Worm (Caenorhabditis elegans): ENCODE data around the gene srd-5.

srd-5 gene

DNA sequence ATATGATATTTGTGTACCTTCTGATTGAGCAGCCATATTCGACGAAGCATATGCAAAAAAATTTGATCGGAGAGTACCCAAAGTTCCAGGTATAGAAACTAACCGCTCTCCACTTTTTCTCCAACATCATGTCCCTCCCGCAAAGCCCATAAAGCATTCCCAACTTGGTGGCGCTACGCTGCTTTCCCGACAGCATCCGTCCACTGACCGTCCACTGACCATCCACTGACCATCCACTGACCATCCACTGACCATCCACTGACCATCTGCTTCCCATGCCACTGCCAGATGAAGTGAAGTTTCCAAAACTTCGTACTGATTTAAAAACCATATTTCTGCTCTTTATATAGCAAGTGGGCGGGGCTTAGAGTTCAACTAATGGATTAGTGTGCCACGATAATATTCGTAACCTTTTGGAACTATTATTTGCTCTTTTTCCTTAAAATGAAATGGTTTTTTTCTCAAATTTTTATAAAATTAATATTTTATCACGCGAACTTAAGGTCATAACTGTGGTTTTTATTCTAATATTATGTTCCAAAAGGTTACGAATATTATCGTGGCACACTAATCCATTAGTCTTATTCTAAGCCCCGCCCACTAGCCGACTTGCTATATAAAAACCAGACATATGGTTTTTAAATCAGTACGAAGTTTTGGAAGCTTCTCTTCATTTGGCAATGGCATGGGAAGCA lies 16.2 kb upstream of the srd-5 start, which contains the start of gene C55C3.8:
C55C3.8 (plus strand) TSS at position 645 of the 695 bp plus-strand sequence.
- TF ChIP-seq med-1 (GFP tag; optimal IDR thresholded peaks at IDR 0.05; ENCODE audit: insufficient read depth) = no peak
- no peak for TF ChIP-seq cog-1 (tag; optimal IDR thresholded peaks at IDR 0.05)
- no peak for TF ChIP-seq flt-1 (GFP tag; IDR thresholded peaks at IDR 0.05)
- no peak for TF ChIP-seq ztf-23 (GFP tag; IDR thresholded peaks at IDR 0.05)

DNA sequence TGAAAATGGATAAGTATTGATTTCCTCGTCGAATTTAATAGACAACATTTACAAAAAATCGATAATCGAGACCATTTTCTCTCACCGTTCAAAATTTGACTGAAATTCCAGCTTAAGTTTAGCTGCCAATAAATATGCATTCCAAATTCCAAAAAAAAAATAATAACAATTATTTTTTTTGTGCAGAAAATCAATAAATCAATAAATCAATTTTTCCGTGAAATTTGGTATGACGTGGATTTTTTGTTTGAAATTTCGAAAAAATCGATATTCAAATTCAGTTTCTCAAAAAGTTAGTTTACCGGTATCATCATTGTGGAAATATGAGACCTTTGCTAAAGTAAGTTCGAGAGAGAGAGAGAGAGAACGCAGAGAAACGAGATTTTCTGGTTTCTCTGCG lies 10.7 kb upstream of the srd-5 start, which contains the start of gene C55C3.3:
C55C3.3 (plus strand) TSS at position 274 of the 400 bp plus-strand sequence.
- TF ChIP-seq ztf-29 (GFP tag; IDR thresholded peaks at IDR 0.05) = no peak
- peak; percentile 45; the same call in 1 of the 2 replicates for TF ChIP-seq T22C8.4 (GFP tag; IDR thresholded peaks at IDR 0.05)

DNA sequence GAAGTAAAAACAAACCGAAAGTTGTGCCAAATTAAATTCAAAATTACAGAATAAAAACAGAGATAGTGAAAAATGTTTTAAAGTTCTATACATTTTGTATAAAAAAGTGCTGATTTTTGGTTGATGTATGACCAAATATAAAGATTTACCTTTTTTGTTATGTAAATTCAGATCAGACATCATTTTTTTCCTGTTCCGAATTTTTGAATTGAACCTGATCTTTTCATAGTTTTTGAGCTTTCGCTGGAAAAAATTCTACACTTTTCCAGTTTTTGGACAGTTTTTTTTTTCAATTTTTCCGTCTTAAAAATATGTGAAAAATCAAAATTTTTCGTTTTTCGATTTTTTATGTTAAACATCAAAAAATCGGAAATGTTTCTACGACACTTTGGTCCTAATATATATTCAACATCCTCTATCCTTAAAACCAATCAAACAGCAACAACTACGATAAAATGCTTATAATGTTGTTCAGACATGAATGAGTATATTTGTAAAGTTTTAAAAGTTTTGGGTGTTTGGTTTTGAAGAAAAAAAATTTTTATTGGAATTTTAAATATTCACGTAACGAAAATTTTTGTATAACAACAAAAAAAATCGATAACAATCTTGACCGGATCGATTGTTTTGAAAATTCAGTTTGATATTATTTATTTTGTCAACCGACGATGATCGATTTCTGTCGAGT lies 8.4 kb upstream of the srd-5 start, which contains the start of the genes C55C3.7 and C55C3.6:
C55C3.7 (minus strand) TSS at position 101 of the 688 bp plus-strand sequence.
C55C3.6 (plus strand) TSS at position 638 of the 688 bp plus-strand sequence.
- TF ChIP-seq flt-1 (GFP tag; IDR thresholded peaks at IDR 0.05) (no peak), klf-2 (GFP tag; conservative IDR thresholded peaks at IDR 0.05) (no peak), cog-1 (tag; optimal IDR thresholded peaks at IDR 0.05) (no peak), med-1 (GFP tag; optimal IDR thresholded peaks at IDR 0.05; ENCODE audit: insufficient read depth) (no peak), ref-1 (GFP tag; conservative IDR thresholded peaks at IDR 0.05) (no peak), ztf-23 (GFP tag; IDR thresholded peaks at IDR 0.05) (no peak), ztf-29 (GFP tag; IDR thresholded peaks at IDR 0.05) (no peak), tab-1 (GFP tag; IDR thresholded peaks at IDR 0.05) (no peak), T22C8.4 (GFP tag; IDR thresholded peaks at IDR 0.05) (no peak)

DNA sequence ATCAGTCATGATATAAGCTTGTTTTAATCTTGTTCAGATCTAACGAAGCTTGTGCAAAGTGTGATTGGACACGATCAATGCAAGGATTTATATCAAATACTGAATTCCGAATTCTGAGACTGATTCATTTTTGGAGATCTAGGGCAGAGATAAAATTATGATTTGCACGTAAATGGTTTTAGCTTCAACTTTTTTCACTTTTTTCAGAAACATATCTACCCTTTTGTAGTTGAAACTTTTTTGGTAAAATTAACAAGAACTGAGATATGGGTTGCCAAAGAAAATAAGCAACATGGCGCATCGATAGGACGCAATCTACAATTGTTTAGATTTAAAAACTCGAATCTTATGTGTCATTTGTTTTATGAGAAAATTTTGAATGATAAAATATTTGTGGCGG lies 3.7 kb upstream of the srd-5 start, which contains the start of gene C55C3.4:
C55C3.4 (minus strand) TSS at position 101 of the 400 bp plus-strand sequence.
- no peak for TF ChIP-seq flt-1 (GFP tag; IDR thresholded peaks at IDR 0.05)
- no peak for TF ChIP-seq klf-2 (GFP tag; conservative IDR thresholded peaks at IDR 0.05)
- TF ChIP-seq tab-1 (GFP tag; IDR thresholded peaks at IDR 0.05) = no peak
- TF ChIP-seq T22C8.4 (GFP tag; IDR thresholded peaks at IDR 0.05) = no peak
- no peak for TF ChIP-seq med-1 (GFP tag; optimal IDR thresholded peaks at IDR 0.05; ENCODE audit: insufficient read depth)
- no peak for TF ChIP-seq ztf-29 (GFP tag; IDR thresholded peaks at IDR 0.05)
- TF ChIP-seq ref-1 (GFP tag; conservative IDR thresholded peaks at IDR 0.05) = no peak

DNA sequence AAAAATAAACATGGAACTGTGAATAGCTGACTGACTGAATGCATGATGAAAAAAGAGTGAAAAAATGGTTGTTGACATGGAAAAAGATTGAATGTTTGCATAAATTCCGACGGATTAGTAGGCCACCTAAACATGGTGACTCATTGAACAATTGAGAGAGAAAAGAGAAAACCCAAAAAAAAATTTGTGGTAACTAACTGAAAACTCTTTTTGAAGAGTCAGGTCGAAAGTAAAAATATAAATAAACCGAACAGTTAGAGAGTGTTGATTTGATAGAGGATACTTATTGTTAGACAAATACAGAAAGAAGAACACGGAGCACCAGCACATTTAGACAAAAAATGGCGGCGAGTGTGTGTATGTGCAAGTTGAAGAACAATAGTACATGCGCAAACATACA lies 3.0 kb downstream of the srd-5 start:
- TF ChIP-seq ztf-29 (GFP tag; IDR thresholded peaks at IDR 0.05) (no peak), ref-1 (GFP tag; conservative IDR thresholded peaks at IDR 0.05) (no peak), T22C8.4 (GFP tag; IDR thresholded peaks at IDR 0.05) (no peak), cog-1 (tag; optimal IDR thresholded peaks at IDR 0.05) (no peak), flt-1 (GFP tag; IDR thresholded peaks at IDR 0.05) (no peak), ztf-23 (GFP tag; IDR thresholded peaks at IDR 0.05) (no peak), klf-2 (GFP tag; conservative IDR thresholded peaks at IDR 0.05) (no peak), tab-1 (GFP tag; IDR thresholded peaks at IDR 0.05) (no peak), med-1 (GFP tag; optimal IDR thresholded peaks at IDR 0.05; ENCODE audit: insufficient read depth) (no peak)

DNA sequence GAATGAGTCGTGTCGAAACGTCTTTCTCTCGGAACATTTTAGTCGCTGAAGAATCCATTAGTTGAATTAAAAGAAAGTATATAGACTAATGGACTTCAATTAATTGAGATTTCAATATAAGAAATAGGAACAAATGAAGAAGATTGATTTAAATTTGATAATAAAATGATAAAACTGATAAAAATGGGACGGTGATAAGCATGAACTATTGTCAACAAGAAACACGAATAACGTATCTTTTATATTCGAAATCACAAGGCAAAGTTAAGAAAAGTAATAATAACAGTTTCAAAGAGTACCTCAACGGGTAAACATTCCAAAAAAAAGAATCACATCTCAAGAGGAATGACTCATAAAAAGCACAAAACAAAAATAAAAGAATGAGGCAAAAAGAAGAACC lies 4.9 kb downstream of the srd-5 start, which contains the start of gene T19E7.6:
T19E7.6 (minus strand) TSS at position 45 of the 400 bp plus-strand sequence.
- TF ChIP-seq med-1 (GFP tag; optimal IDR thresholded peaks at IDR 0.05; ENCODE audit: insufficient read depth) (no peak), T22C8.4 (GFP tag; IDR thresholded peaks at IDR 0.05) (no peak), ztf-23 (GFP tag; IDR thresholded peaks at IDR 0.05) (no peak)

DNA sequence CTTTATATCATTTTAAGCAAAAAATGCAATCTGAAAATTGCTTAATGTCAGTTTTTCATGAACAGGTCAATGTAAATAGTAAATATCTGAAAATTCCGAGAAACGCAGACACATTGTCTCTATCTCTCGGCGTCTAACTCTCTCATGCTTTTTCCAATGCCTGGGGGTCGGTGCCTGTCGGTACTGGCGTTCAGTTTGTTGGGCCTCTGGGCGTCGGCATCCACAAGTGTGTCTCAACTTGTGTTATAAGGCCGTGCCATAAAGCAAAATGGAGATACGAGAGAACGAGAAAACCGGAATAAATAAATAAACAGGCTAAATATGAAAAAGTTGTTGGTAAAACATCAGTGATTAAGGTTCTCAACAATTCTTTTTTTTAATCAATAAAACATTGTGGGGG lies 7.1 kb downstream of the srd-5 start:
- TF ChIP-seq ztf-23 (GFP tag; IDR thresholded peaks at IDR 0.05) (no peak), tab-1 (GFP tag; IDR thresholded peaks at IDR 0.05) (no peak), T22C8.4 (GFP tag; IDR thresholded peaks at IDR 0.05) (no peak), med-1 (GFP tag; optimal IDR thresholded peaks at IDR 0.05; ENCODE audit: insufficient read depth) (no peak), cog-1 (tag; optimal IDR thresholded peaks at IDR 0.05) (no peak), klf-2 (GFP tag; conservative IDR thresholded peaks at IDR 0.05) (no peak), ref-1 (GFP tag; conservative IDR thresholded peaks at IDR 0.05) (no peak), flt-1 (GFP tag; IDR thresholded peaks at IDR 0.05) (no peak), ztf-29 (GFP tag; IDR thresholded peaks at IDR 0.05) (no peak)

DNA sequence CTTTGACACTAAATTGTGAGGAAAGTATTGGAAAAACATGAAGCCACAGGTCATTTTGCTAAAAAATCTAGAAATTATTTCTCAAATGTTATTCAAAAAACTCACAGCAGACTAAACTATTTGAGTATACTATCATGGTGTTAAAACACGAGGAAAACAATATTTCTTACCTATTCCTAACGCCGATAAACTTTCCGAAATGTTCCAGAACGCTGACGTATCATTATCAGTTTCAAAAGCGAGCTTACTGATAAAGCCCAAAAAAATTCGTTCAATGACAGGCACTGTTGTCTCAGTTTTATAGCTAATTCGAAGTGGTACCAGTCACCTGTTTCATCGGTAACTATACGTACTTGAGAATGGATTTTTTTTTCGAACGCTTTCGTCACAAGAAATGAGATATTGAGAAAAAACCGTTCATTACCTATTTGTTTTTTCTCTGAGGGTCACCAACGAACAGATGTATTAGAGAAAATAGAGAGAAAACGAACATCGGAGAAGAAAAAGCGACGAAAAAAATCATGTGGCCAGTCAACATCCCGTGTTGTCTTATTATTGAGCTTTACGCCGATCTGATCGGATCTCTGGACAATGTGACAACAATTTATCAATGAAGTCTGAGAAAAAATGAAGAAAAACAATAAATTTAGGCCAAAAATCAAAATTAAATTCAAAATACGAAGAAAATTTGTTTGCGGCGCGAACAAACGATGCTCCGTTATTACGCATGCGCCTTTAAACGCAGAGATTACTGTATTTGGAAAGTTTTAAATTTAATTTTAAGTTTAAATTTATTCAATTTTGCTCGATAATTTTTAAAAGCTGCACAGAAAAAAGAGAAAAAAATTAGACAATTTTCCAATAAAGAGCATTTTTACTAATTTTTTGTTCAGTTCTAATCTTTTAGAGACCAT lies 8.0 kb downstream of the srd-5 start:
- no peak for TF ChIP-seq T22C8.4 (GFP tag; IDR thresholded peaks at IDR 0.05)
- TF ChIP-seq klf-2 (GFP tag; conservative IDR thresholded peaks at IDR 0.05) = no peak
- no peak for TF ChIP-seq med-1 (GFP tag; optimal IDR thresholded peaks at IDR 0.05; ENCODE audit: insufficient read depth)
- no peak for TF ChIP-seq flt-1 (GFP tag; IDR thresholded peaks at IDR 0.05)
- TF ChIP-seq ztf-23 (GFP tag; IDR thresholded peaks at IDR 0.05) = no peak
- TF ChIP-seq tab-1 (GFP tag; IDR thresholded peaks at IDR 0.05) = no peak
- TF ChIP-seq ref-1 (GFP tag; conservative IDR thresholded peaks at IDR 0.05) = no peak
- no peak for TF ChIP-seq cog-1 (tag; optimal IDR thresholded peaks at IDR 0.05)
- TF ChIP-seq ztf-29 (GFP tag; IDR thresholded peaks at IDR 0.05) = no peak

DNA sequence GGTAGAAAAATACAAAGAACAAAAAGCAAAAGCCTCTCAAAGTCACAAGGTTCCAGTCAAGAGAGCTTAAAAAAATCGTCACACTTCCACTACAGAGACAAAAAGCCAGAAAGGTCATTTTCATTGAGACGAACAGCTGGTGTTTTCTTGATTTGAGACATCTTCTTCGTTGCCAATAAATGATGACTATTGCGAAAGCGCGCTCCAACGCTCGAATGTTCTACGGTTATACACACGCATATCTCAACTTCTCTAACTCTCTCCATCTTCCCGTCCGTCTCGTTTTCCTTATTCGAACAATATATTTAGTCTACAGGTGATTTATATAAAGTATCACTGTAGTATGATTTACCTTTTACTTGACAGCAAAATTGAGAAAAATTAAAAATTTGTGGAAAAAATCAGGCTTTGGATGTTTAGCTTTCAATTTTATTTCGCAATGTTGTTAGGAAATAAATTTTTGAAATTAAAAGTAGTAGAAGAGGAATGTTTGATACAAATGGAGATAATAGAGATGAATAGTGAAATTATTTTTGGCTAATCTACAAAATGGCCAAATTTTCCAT lies 8.9 kb downstream of the srd-5 start:
- TF ChIP-seq ref-1 (GFP tag; conservative IDR thresholded peaks at IDR 0.05) (no peak), klf-2 (GFP tag; conservative IDR thresholded peaks at IDR 0.05) (no peak), flt-1 (GFP tag; IDR thresholded peaks at IDR 0.05) (no peak), ztf-29 (GFP tag; IDR thresholded peaks at IDR 0.05) (no peak)

Data from whole organism, midembryonic.